Worm (Caenorhabditis elegans) whole organism, L4 larva: ENCODE results near the gene C54D10.10.

Experiments
- F26F4.8 ChIP-seq: fragments of 200-800 bp; sonication (Bioruptor generic); conservative IDR thresholded peaks from 2 replicates; pipeline ENCODE4 v1.3.6; 2022; ENCODE audit warnings: missing genetic modification characterization, missing compliant biosample characterization
- R02D3.7 ChIP-seq: fragments of 150-350 bp; sonication (generic microtip); optimal IDR thresholded peaks from 3 replicates; lab custom pipeline; 2014; ENCODE audit warnings: missing biosample characterization, missing genetic modification characterization
- T20F7.1 ChIP-seq: fragments of 200-800 bp; sonication (Bioruptor generic); optimal IDR thresholded peaks from 2 replicates; lab custom pipeline; 2018; ENCODE audit warnings: mild to moderate bottlenecking, missing genetic modification characterization, missing compliant biosample characterization
- Y48G9A.11 ChIP-seq: fragments of 200-800 bp; sonication (Bioruptor generic); IDR thresholded peaks from 2 replicates; pipeline ENCODE4 v1.3.6; 2022; ENCODE audit warnings: missing genetic modification reagents, missing genetic modification characterization, missing compliant biosample characterization
- aha-1 ChIP-seq: fragments of 150-350 bp; peaks from one replicate; lab custom pipeline; 2014; ENCODE audit warnings: missing biosample characterization, missing genetic modification characterization
- arid-1 ChIP-seq: fragments of 200-800 bp; sonication (Bioruptor generic); conservative IDR thresholded peaks from 2 replicates; pipeline ENCODE4 v1.3.6; 2022; ENCODE audit warnings: missing genetic modification reagents, missing genetic modification characterization, missing compliant biosample characterization
- daf-12 ChIP-seq: fragments of 150-350 bp; optimal IDR thresholded peaks from 2 replicates; lab custom pipeline; 2014; ENCODE audit warnings: missing biosample characterization, missing genetic modification reagents, missing genetic modification characterization
- daf-16 ChIP-seq, 3 experiments: sonication (generic microtip); optimal IDR thresholded peaks; 2 replicates each; lab custom pipeline; 2016 to 2017; ENCODE audit warnings: missing genetic modification characterization in 3 of 3, missing genetic modification reagents in 3 of 3, mild to moderate bottlenecking in 2 of 3, missing compliant biosample characterization in 2 of 3, missing biosample characterization in 1 of 3, moderate library complexity in 1 of 3
- dve-1 ChIP-seq: sonication (generic microtip); optimal IDR thresholded peaks from 2 replicates; lab custom pipeline; 2017; ENCODE audit warnings: antibody characterized with exemption, mild to moderate bottlenecking, missing genetic modification characterization, missing compliant biosample characterization; ENCODE audit not compliant: insufficient read depth
- egl-43 ChIP-seq: fragments of 200-800 bp; sonication (Bioruptor generic); IDR thresholded peaks from 2 replicates; pipeline ENCODE4 v1.3.6; 2022; ENCODE audit warnings: missing genetic modification reagents, missing genetic modification characterization, missing compliant biosample characterization
- hlh-11 ChIP-seq: fragments of 200-800 bp; sonication (Bioruptor generic); optimal IDR thresholded peaks from 2 replicates; lab custom pipeline; 2018; ENCODE audit warnings: mild to moderate bottlenecking, missing genetic modification characterization, missing compliant biosample characterization
- hlh-30 ChIP-seq: sonication (generic microtip); optimal IDR thresholded peaks from 2 replicates; lab custom pipeline; 2017; ENCODE audit warnings: antibody characterized with exemption, mild to moderate bottlenecking, missing genetic modification characterization, missing compliant biosample characterization; ENCODE audit not compliant: insufficient read depth
- hmg-1.1 ChIP-seq: fragments of 200-800 bp; sonication (Bioruptor generic); IDR thresholded peaks from 2 replicates; pipeline ENCODE4 v1.3.6; 2022; ENCODE audit warnings: missing genetic modification reagents, missing genetic modification characterization, missing compliant biosample characterization
- lsy-2 ChIP-seq, 2 experiments: fragments of 150-350 bp in 1 of 2; sonication (generic microtip) in 1 of 2; optimal IDR thresholded peaks; 2 replicates each; lab custom pipeline; 2014 to 2017; ENCODE audit warnings: missing biosample characterization in 2 of 2, missing genetic modification characterization in 2 of 2
- mxl-2 ChIP-seq: fragments of 200-800 bp; sonication (Bioruptor generic); conservative IDR thresholded peaks from 2 replicates; pipeline ENCODE4 v1.3.6; 2022; ENCODE audit warnings: missing genetic modification reagents, missing genetic modification characterization, missing compliant biosample characterization
- nhr-102 ChIP-seq: sonication (generic microtip); optimal IDR thresholded peaks from 2 replicates; lab custom pipeline; 2016; ENCODE audit warnings: mild to moderate bottlenecking, missing genetic modification characterization, moderate library complexity, missing compliant biosample characterization
- nhr-6 ChIP-seq: fragments of 150-350 bp; optimal IDR thresholded peaks from 2 replicates; lab custom pipeline; 2014; ENCODE audit warnings: missing biosample characterization, missing genetic modification characterization
- pqm-1 ChIP-seq: sonication (generic microtip); optimal IDR thresholded peaks from 2 replicates; lab custom pipeline; 2017; ENCODE audit warnings: missing biosample characterization, missing genetic modification characterization
- rbr-2 ChIP-seq: sonication (generic microtip); optimal IDR thresholded peaks from 2 replicates; lab custom pipeline; 2016; ENCODE audit warnings: missing genotype, missing genetic modification characterization, missing compliant biosample characterization
- saeg-2 ChIP-seq: fragments of 200-800 bp; sonication (Bioruptor generic); IDR thresholded peaks from 2 replicates; pipeline ENCODE4 v1.3.6; 2022; ENCODE audit warnings: missing genetic modification reagents, missing genetic modification characterization, missing compliant biosample characterization
- snpc-1.2 ChIP-seq: fragments of 200-800 bp; sonication (Bioruptor generic); IDR thresholded peaks from 2 replicates; pipeline ENCODE4 v1.3.6; 2022; ENCODE audit warnings: missing genetic modification reagents, missing genetic modification characterization, missing compliant biosample characterization
- unc-62 ChIP-seq, 3 experiments: fragments of 150-350 bp in 1 of 3; sonication (generic microtip); optimal IDR thresholded peaks in 2 of 3; peaks in 1 of 3; 1 replicate in 1 of 3; 2 replicates in 2 of 3; lab custom pipeline; 2014 to 2017; ENCODE audit warnings: missing biosample characterization in 3 of 3, missing genetic modification characterization in 3 of 3, missing genetic modification reagents in 3 of 3, missing genotype in 1 of 3
- zip-11 ChIP-seq: fragments of 200-800 bp; sonication (Bioruptor generic); IDR thresholded peaks from 2 replicates; pipeline ENCODE4 v1.3.6; 2022; ENCODE audit warnings: missing genetic modification characterization, missing compliant biosample characterization

The C54D10.10 gene

ce11 chrV:12402355-12402754 is 47.4 kb downstream of the C54D10.10 start, which contains the start of gene K01D12.8:
TSS of gene K01D12.8 (plus strand) at chrV:12402655.
- TF ChIP-seq snpc-1.2: no peak
- TF ChIP-seq unc-62 (GFP tag; optimal IDR thresholded peaks at IDR 0.05 in 1 of 2; lab: Kevin White, UChicago): peak in 1 of 2 experiments; percentile 32
- no peak for TF ChIP-seq unc-62 (tag; optimal IDR thresholded peaks at IDR 0.05; lab: Kevin White, UChicago)

ce11 chrV:12401383-12401782 is 48.4 kb downstream of the C54D10.10 start, which contains the start of gene K01D12.7:
TSS of gene K01D12.7 (minus strand) at chrV:12401483.
- no peak for TF ChIP-seq nhr-102 (tag; lab: Kevin White, UChicago)
- TF ChIP-seq, all 104 proteins: peak for 0

ce11 chrV:12400677-12401236 is 49.0 kb downstream of the C54D10.10 start, which contains the start of the genes K01D12.20 and miga-1:
TSS of gene K01D12.20 (minus strand) at chrV:12400814.
TSS of gene miga-1 (minus strand) at chrV:12400859.
- TF ChIP-seq arid-1 (GFP tag; lab: Robert Waterston, UW) (no peak), aha-1 (peak; percentile 69), R02D3.7 (tag; lab: Kevin White, UChicago) (peak; percentile 78), pqm-1 (tag; lab: Kevin White, UChicago) (no peak), F26F4.8 (no peak), egl-43 (GFP tag; lab: Robert Waterston, UW) (no peak), lsy-2 (tag; optimal IDR thresholded peaks at IDR 0.05; lab: Kevin White, UChicago) (no peak), rbr-2 (tag; lab: Kevin White, UChicago) (peak; percentile 4), nhr-6 (peak; percentile 92), Y48G9A.11 (GFP tag; lab: Robert Waterston, UW) (peak; percentile 97), daf-16 (GFP tag; optimal IDR thresholded peaks at IDR 0.05; lab: Kevin White, UChicago) (no peak), daf-16 (tag; optimal IDR thresholded peaks at IDR 0.05; lab: Kevin White, UChicago) (peak; percentile 38), hlh-30 (tag; lab: Kevin White, UChicago) (peak; percentile 42), hmg-1.1 (GFP tag; lab: Robert Waterston, UW) (no peak), daf-12 (no peak), mxl-2 (no peak), dve-1 (tag; lab: Kevin White, UChicago) (no peak), hlh-11 (tag; lab: Kevin White, UChicago) (no peak), T20F7.1 (peak; percentile 97), saeg-2 (GFP tag; lab: Robert Waterston, UW) (no peak), zip-11 (GFP tag; lab: Robert Waterston, UW) (no peak)
